Worm (Caenorhabditis elegans) whole organism, L3 larva: Measurements from ENCODE around the gene F07C4.11.

ENCODE experiments used
- ceh-16 ChIP-seq: sonication (generic microtip); optimal IDR thresholded peaks from 2 replicates; lab custom pipeline; 2017; ENCODE audit warnings: missing biosample characterization, missing genetic modification characterization
- egl-27 ChIP-seq: sonication (generic microtip); optimal IDR thresholded peaks from 4 replicates; lab custom pipeline; 2017; ENCODE audit warnings: missing biosample characterization, missing genetic modification reagents, missing genetic modification characterization
- mml-1 ChIP-seq: fragments of 150-350 bp; sonication (generic microtip); optimal IDR thresholded peaks from 3 replicates; lab custom pipeline; 2014; ENCODE audit warnings: missing biosample characterization, missing genetic modification characterization
- nhr-28 ChIP-seq: fragments of 150-350 bp; optimal IDR thresholded peaks from 2 replicates; lab custom pipeline; 2014; ENCODE audit warnings: missing biosample characterization, missing genetic modification characterization
- pqm-1 ChIP-seq: fragments of 150-350 bp; optimal IDR thresholded peaks from 2 replicates; lab custom pipeline; 2017; ENCODE audit warnings: missing biosample characterization, missing genetic modification characterization, inconsistent platforms
- ztf-4 ChIP-seq: fragments of 150-350 bp; optimal IDR thresholded peaks from 2 replicates; lab custom pipeline; 2014; ENCODE audit warnings: missing biosample characterization, missing genetic modification characterization

DNA sequence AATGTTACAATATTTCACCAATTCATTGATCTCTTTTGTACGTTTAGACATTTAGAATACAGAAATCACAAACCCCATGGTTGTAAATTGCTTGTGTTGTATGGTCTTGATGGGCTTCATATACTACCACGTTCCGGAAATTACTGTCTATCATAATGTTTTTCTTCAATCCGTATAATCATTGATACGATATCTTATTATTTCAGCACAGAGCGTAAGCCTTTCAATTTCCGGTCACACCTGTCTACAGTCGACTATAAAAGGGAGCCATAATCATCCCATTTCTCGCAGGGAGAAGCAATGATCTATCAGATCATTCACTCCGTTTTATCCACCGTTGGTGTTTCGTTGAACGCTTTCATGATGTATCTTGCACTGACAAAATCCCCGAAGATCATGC is 13.8 kb downstream of the F07C4.11 start, which contains the start of gene srd-30:
- TF ChIP-seq ceh-16 (tag; lab: Kevin White, UChicago), result no peak
- TF ChIP-seq egl-27 (tag; lab: Kevin White, UChicago), result no peak
- TF ChIP-seq ztf-4, result no peak
- TF ChIP-seq mml-1, result no peak
- no peak for TF ChIP-seq nhr-28 (tag; lab: Kevin White, UChicago)
- no peak for TF ChIP-seq pqm-1 (tag; lab: Kevin White, UChicago)
